Fruit fly (Drosophila melanogaster) whole organism, wandering third instar larva: ENCODE measurements around the gene Mpcp2.

ENCODE experiments used
- CG32264 ChIP-seq: fragments of 200-800 bp; sonication (Bioruptor generic); optimal IDR thresholded peaks from 2 replicates; lab custom pipeline; 2016; ENCODE audit warnings: missing biosample characterization, missing genetic modification characterization
- CG9705 ChIP-seq: fragments of 200-800 bp; sonication (Bioruptor generic); optimal IDR thresholded peaks from 2 replicates; lab custom pipeline; 2018; ENCODE audit warnings: missing biosample characterization, mild to moderate bottlenecking, missing genetic modification characterization
- CrebA ChIP-seq: fragments of 200-800 bp; sonication (Bioruptor generic); optimal IDR thresholded peaks from 2 replicates; lab custom pipeline; 2016; ENCODE audit warnings: missing biosample characterization, mild to moderate bottlenecking, missing genetic modification characterization, borderline replicate concordance
- Dfd ChIP-seq: fragments of >200 bp; optimal IDR thresholded peaks from 2 replicates; lab custom pipeline; 2017; ENCODE audit warnings: missing biosample characterization, missing genetic modification characterization
- Dif ChIP-seq: fragments of 200-275, 200-300 bp; sonication (Bioruptor generic); optimal IDR thresholded peaks from 2 replicates; lab custom pipeline; 2018; ENCODE audit warnings: missing biosample characterization, missing genetic modification characterization; ENCODE audit not compliant: partially characterized antibody
- HLH106 ChIP-seq: fragments of 200-800 bp; optimal IDR thresholded peaks from 3 replicates; lab custom pipeline; 2019; ENCODE audit warnings: missing biosample characterization, mild to moderate bottlenecking, missing genetic modification characterization, moderate library complexity
- Hnf4 ChIP-seq: fragments of 200-800 bp; sonication (Bioruptor generic); optimal IDR thresholded peaks from 2 replicates; lab custom pipeline; 2016; ENCODE audit warnings: missing biosample characterization, mild to moderate bottlenecking, missing genetic modification characterization
- Hr78 ChIP-seq: fragments of >200 bp; optimal IDR thresholded peaks from 2 replicates; lab custom pipeline; 2017; ENCODE audit warnings: missing biosample characterization, missing genetic modification characterization
- Hr83 ChIP-seq: fragments of 200-300 bp; sonication (Bioruptor generic); optimal IDR thresholded peaks from 2 replicates; lab custom pipeline; 2016; ENCODE audit warnings: missing biosample characterization, mild to moderate bottlenecking, missing genetic modification characterization, moderate library complexity; ENCODE audit not compliant: poor library complexity, severe bottlenecking
- Jra ChIP-seq: sonication (Bioruptor generic); optimal IDR thresholded peaks from 2 replicates; lab custom pipeline; 2016; ENCODE audit warnings: missing biosample characterization, missing genetic modification characterization
- Myc ChIP-seq: fragments of >200 bp; optimal IDR thresholded peaks from 2 replicates; lab custom pipeline; 2017
- OdsH ChIP-seq: fragments of 200-800 bp; sonication (Bioruptor generic); optimal IDR thresholded peaks from 2 replicates; lab custom pipeline; 2016; ENCODE audit warnings: missing biosample characterization, mild to moderate bottlenecking, missing genetic modification characterization
- Rel ChIP-seq, 2 experiments: fragments of 200-800 bp; sonication (Bioruptor generic) in 1 of 2; optimal IDR thresholded peaks; 2 replicates in 1 of 2; 3 replicates in 1 of 2; lab custom pipeline; 2016 to 2019; ENCODE audit warnings: mild to moderate bottlenecking in 2 of 2, missing biosample characterization in 2 of 2, missing genetic modification characterization in 2 of 2, moderate library complexity in 1 of 2
- Sp1 ChIP-seq: fragments of 200-800 bp; sonication (Bioruptor generic); optimal IDR thresholded peaks from 3 replicates; lab custom pipeline; 2019; ENCODE audit warnings: missing biosample characterization, mild to moderate bottlenecking, missing genetic modification characterization, moderate library complexity
- Vsx2 ChIP-seq: fragments of 200-300, 225-300 bp; sonication (Bioruptor generic); optimal IDR thresholded peaks from 2 replicates; lab custom pipeline; 2018; ENCODE audit warnings: missing biosample characterization, missing genetic modification characterization; ENCODE audit not compliant: partially characterized antibody
- br ChIP-seq: fragments of 200-800 bp; sonication (Bioruptor generic); optimal IDR thresholded peaks from 2 replicates; lab custom pipeline; 2016; ENCODE audit warnings: missing biosample characterization, missing genetic modification characterization
- brk ChIP-seq: fragments of 200-800 bp; sonication (Bioruptor generic); optimal IDR thresholded peaks from 2 replicates; lab custom pipeline; 2016; ENCODE audit warnings: missing biosample characterization, mild to moderate bottlenecking, missing genetic modification characterization
- dl ChIP-seq, 2 experiments: fragments of 175-275, 200-275 bp in 1 of 2; fragments of 200-275 bp in 1 of 2; sonication (Bioruptor generic); optimal IDR thresholded peaks; lab custom pipeline; 2018; ENCODE audit warnings: mild to moderate bottlenecking in 2 of 2, missing biosample characterization in 2 of 2, missing genetic modification characterization in 2 of 2, moderate library complexity in 2 of 2; ENCODE audit not compliant: partially characterized antibody in 2 of 2, insufficient read depth in 1 of 2
- dmrt93B ChIP-seq: fragments of 200-800 bp; sonication (Bioruptor generic); optimal IDR thresholded peaks from 2 replicates; lab custom pipeline; 2018; ENCODE audit warnings: missing biosample characterization, mild to moderate bottlenecking, missing genetic modification characterization
- dsf ChIP-seq: sonication (Bioruptor generic); optimal IDR thresholded peaks from 2 replicates; lab custom pipeline; 2016; ENCODE audit warnings: missing biosample characterization, missing genetic modification characterization, borderline replicate concordance
- foxo ChIP-seq, 2 experiments: fragments of 200-800 bp; sonication (Bioruptor generic); optimal IDR thresholded peaks; 2 replicates in 1 of 2; 3 replicates in 1 of 2; lab custom pipeline; 2016 to 2017; ENCODE audit warnings: missing biosample characterization in 2 of 2, missing genetic modification characterization in 2 of 2
- fru ChIP-seq: fragments of 200-800 bp; sonication (Bioruptor generic); optimal IDR thresholded peaks from 3 replicates; lab custom pipeline; 2016; ENCODE audit warnings: missing biosample characterization, mild to moderate bottlenecking, missing genetic modification characterization
- h ChIP-seq: fragments of 200-800 bp; sonication (Bioruptor generic); optimal IDR thresholded peaks from 3 replicates; lab custom pipeline; 2016; ENCODE audit warnings: missing biosample characterization, mild to moderate bottlenecking, missing genetic modification characterization
- jim ChIP-seq: fragments of 175-275, 200-325 bp; sonication (Bioruptor generic); optimal IDR thresholded peaks from 2 replicates; lab custom pipeline; 2016; ENCODE audit warnings: missing biosample characterization, mild to moderate bottlenecking, missing genetic modification characterization
- lola ChIP-seq: fragments of >200 bp; optimal IDR thresholded peaks from 2 replicates; lab custom pipeline; 2017; ENCODE audit warnings: missing biosample characterization, missing genetic modification characterization
- pan ChIP-seq: fragments of >200 bp; optimal IDR thresholded peaks from 2 replicates; lab custom pipeline; 2017
- psq ChIP-seq: fragments of 200-800 bp; sonication (Bioruptor generic); optimal IDR thresholded peaks from 3 replicates; lab custom pipeline; 2017; ENCODE audit warnings: missing biosample characterization, mild to moderate bottlenecking, missing genetic modification characterization, moderate library complexity
- rgr ChIP-seq: fragments of 200-800 bp; sonication (Bioruptor generic); optimal IDR thresholded peaks from 3 replicates; lab custom pipeline; 2016; ENCODE audit warnings: missing biosample characterization, mild to moderate bottlenecking, missing genetic modification characterization
- sage ChIP-seq: fragments of 200-800 bp; sonication (Bioruptor generic); optimal IDR thresholded peaks from 2 replicates; lab custom pipeline; 2016; ENCODE audit warnings: missing biosample characterization, mild to moderate bottlenecking, missing genetic modification characterization
- sv ChIP-seq: fragments of 200-800 bp; sonication (Bioruptor generic); optimal IDR thresholded peaks from 3 replicates; lab custom pipeline; 2016; ENCODE audit warnings: missing biosample characterization, missing genetic modification characterization
- tai ChIP-seq: sonication (Bioruptor generic); optimal IDR thresholded peaks from 2 replicates; lab custom pipeline; 2016; ENCODE audit warnings: missing biosample characterization, missing genetic modification characterization
- usp ChIP-seq: fragments of >200 bp; optimal IDR thresholded peaks from 2 replicates; lab custom pipeline; 2017; ENCODE audit warnings: missing biosample characterization, missing genetic modification characterization
- woc ChIP-seq: sonication (Bioruptor generic); optimal IDR thresholded peaks from 2 replicates; lab custom pipeline; 2016; ENCODE audit warnings: missing biosample characterization, mild to moderate bottlenecking, missing genetic modification characterization

Mpcp2 gene

dm6 chr3L:14544987-14545943 is 7.8 kb downstream of the Mpcp2 start:
- no peak for TF ChIP-seq Hnf4 (GFP tag; lab: Kevin White, UChicago)
- TF ChIP-seq psq (GFP tag; lab: Kevin White, UChicago) = peak; percentile 9
- TF ChIP-seq sv (GFP tag; lab: Kevin White, UChicago) = no peak
- TF ChIP-seq Rel (GFP tag; optimal IDR thresholded peaks at IDR 0.05; lab: Kevin White, UChicago) = no peak
- TF ChIP-seq Rel (tag; optimal IDR thresholded peaks at IDR 0.05; lab: Kevin White, UChicago) = no peak
- TF ChIP-seq Myc = no peak
- no peak for TF ChIP-seq Jra (GFP tag; lab: Kevin White, UChicago)
- no peak for TF ChIP-seq br (GFP tag; lab: Kevin White, UChicago)
- TF ChIP-seq Sp1 (GFP tag; lab: Kevin White, UChicago) = no peak
- TF ChIP-seq OdsH (GFP tag; lab: Kevin White, UChicago) = no peak
- TF ChIP-seq Hr83 = no peak
- TF ChIP-seq pan = no peak
- TF ChIP-seq CrebA (GFP tag; lab: Kevin White, UChicago) = no peak
- TF ChIP-seq dl (GFP tag; optimal IDR thresholded peaks at IDR 0.05; lab: Kevin White, UChicago; ENCODE audit: insufficient read depth in 1 of 2, partially characterized antibody in 2 of 2) = no peak
- no peak for TF ChIP-seq Dif (GFP tag; lab: Kevin White, UChicago)
- peak; percentile 15 for TF ChIP-seq h (GFP tag; lab: Kevin White, UChicago)
- no peak for TF ChIP-seq usp (GFP tag; lab: Kevin White, UChicago)
- no peak for TF ChIP-seq dsf
- no peak for TF ChIP-seq Vsx2 (GFP tag; lab: Kevin White, UChicago)
- no peak for TF ChIP-seq woc (GFP tag; lab: Kevin White, UChicago)
- no peak for TF ChIP-seq CG9705 (GFP tag; lab: Kevin White, UChicago)
- no peak for TF ChIP-seq brk (GFP tag; lab: Kevin White, UChicago)
- no peak for TF ChIP-seq lola
- TF ChIP-seq jim = no peak
- TF ChIP-seq Hr78 = no peak
- TF ChIP-seq sage (GFP tag; lab: Kevin White, UChicago) = no peak
- no peak for TF ChIP-seq Dfd (GFP tag; lab: Kevin White, UChicago)
- TF ChIP-seq dmrt93B (GFP tag; lab: Kevin White, UChicago) = peak; percentile 19
- peak in 1 of 2 experiments; percentile 32 for TF ChIP-seq foxo (GFP tag; optimal IDR thresholded peaks at IDR 0.05; lab: Kevin White, UChicago)
- TF ChIP-seq CG32264 = no peak
- TF ChIP-seq HLH106 (tag; lab: Kevin White, UChicago) = no peak
- TF ChIP-seq fru = peak; percentile 47
- TF ChIP-seq tai = no peak
- TF ChIP-seq rgr = peak; percentile 29
- TF ChIP-seq, all 38 proteins: peak for 6

DNA sequence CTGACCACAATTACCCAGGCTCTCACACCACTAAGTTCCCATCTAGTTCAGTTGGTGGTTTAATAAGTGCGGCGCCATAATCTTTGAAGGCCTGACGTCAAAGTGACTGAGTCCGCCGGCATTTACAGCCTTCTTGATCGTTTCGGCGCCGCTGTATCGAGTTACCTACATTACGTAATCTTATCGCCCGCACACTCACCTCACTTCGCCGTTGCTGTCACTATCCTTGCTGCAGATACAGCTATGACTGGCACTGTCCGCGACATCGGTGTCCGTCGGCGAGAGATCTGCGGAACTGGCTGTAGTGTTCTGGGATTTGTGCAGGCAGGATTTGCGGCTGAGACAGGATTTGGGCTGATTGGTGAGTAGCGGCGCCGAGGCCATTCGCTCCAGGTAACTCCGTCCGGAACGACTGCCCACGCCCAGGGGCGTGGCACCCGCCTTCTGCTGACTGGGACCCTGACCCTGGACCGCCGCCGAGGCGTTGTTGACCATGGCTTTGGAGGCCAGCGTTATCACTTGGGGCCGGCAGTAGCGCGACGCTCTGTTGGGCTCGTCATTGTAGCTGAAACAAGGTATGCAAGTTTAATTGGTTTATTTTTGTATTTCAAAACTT is 9.6 kb downstream of the Mpcp2 start:
- no peak for TF ChIP-seq dmrt93B (GFP tag; lab: Kevin White, UChicago)
- no peak for TF ChIP-seq psq (GFP tag; lab: Kevin White, UChicago)
- no peak for TF ChIP-seq usp (GFP tag; lab: Kevin White, UChicago)
- TF ChIP-seq CG32264 = no peak
- no peak for TF ChIP-seq Hr78
- TF ChIP-seq Sp1 (GFP tag; lab: Kevin White, UChicago) = no peak
- no peak for TF ChIP-seq Jra (GFP tag; lab: Kevin White, UChicago)
- no peak for TF ChIP-seq CG9705 (GFP tag; lab: Kevin White, UChicago)
